Worm (Caenorhabditis elegans) whole organism, dauer: ENCODE results near the gene ram-5.
A peak's percentile ranks its signal among the peaks of the same experiment; 100 is the strongest.
"Not testable (repeated sequence)": the region's sequence is repeated elsewhere in the genome, so short reads cannot be mapped to it uniquely, and the experiment has no call there.

Experiments used
- unc-62 ChIP-seq: sonication (generic microtip); optimal IDR thresholded peaks from 2 replicates; lab custom pipeline; 2017; ENCODE audit warnings: missing biosample characterization, missing genetic modification reagents, missing genetic modification characterization

The ram-5 gene

DNA sequence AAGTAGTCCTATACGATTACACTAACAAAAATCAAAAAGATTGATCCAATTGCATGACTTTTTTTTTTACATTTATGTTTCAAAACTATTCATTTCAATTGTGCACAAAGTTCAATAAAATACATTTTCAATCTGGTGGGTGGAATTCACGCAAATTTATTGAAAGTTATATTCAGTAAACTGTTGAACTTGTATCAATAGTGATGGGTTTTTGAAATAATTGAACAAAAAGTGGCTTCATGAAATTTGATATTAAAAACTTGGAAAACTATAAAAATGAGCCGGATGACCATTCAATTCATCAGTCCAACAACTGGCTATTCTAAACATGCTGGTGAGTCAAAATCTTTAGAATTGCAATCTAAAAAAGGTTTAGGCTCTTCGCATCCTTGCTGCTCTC, 26.7 kb upstream of the ram-5 start, which contains the start of gene nspc-16:
TSS of gene nspc-16 (plus strand) at position 301 of the 400 bp plus-strand sequence.
- TF ChIP-seq unc-62 (GFP tag; lab: Kevin White, UChicago), result no peak

DNA sequence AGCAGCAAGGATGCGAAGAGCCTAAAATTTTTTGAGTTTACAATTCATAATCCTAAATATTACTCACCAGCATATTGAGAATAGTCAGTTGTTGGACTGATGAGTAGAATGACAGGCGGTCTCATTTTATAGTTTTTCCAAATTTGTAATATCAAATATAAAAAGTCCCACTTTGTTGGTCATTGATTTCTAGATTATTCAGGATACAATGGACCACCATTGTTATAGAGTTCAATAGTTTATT, 24.9 kb upstream of the ram-5 start, which contains the start of gene nspc-17:
TSS of gene nspc-17 (minus strand) at position 101 of the 244 bp plus-strand sequence.
- not testable (repeated sequence) for TF ChIP-seq unc-62 (GFP tag; lab: Kevin White, UChicago)

DNA sequence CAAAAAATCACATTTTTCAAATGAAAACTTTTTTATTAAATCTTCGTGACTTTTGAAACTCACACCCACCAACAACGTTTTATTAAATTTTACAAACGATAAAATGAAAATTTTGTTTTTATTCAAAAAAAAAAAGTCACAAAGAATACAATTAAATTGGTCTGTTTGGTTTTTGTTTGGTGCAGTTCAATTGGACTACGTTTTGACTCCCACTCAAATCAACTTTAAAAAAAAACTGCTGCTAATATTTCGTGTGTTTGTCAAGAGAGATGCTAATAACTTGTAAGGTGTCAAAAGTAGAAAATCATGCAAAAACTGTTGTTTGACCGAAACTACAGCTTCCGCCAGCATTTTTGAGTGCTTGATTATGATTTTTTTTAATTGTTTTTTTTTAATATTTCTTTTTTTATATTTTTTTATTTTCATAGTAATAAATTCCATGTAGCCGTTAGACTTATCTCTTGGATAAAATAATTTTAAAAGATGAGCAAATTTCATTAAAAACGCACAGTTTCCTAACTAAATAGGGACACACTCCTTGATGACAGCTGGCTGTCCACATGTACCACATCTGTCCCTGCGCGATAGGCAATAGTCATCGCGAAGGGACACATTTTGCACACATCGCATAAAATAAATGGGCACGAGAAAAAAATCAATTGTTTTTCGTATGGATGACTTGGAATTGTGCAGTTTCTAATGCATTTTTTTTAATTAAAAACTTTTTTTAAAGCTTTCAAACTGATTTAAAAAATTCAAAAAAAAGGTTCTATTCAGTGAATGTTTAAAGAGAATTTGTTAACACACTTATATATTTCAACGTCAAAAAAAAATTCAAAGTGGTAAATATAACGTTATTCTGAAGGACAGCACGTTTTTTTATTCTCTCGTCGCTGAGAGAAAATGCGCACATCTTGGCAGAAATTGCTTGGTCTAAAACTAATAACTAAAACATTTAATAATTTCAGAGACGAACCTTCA, 24.3 kb upstream of the ram-5 start:
- TF ChIP-seq unc-62 (GFP tag; lab: Kevin White, UChicago), result peak; percentile 76

DNA sequence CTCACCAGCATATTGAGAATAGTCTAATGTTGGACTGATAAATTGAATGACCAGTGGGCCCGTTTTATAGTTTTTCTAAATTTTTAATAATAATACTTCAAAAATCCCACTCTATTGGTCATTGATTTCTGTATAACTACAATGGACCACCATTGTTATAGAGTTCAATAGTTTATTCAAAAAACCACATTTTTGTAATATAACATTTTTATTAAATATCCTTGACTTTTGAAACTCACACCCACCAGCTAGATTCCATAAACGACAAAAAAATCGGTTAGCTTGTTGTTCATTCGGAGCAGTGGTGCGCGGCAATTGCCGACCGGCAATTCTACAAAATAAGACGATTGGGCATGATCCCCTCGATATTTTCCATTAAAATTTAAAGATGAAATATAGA, 22.4 kb upstream of the ram-5 start, which contains the start of gene nspc-18:
TSS of gene nspc-18 (minus strand) at position 101 of the 400 bp plus-strand sequence.
- TF ChIP-seq unc-62 (GFP tag; lab: Kevin White, UChicago), result no peak

DNA sequence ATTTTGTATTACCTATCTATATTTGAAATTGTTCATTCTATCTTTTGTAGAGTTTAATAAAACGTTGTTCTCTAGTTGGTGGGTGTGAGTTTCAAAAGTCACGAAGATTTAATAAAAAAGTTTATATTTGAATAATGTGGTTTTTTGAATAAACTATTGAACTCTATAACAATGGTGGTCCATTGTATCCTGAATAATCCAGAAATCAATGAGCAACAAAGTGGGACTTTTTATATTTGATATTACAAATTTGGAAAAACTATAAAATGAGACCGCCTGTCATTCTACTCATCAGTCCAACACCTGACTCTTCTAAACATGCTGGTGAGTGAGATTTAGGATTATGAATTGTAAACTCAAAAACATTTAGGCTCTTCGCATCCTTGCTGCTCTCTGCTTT, 21.6 kb upstream of the ram-5 start, which contains the start of gene nspc-19:
TSS of gene nspc-19 (plus strand) at position 301 of the 400 bp plus-strand sequence.
- TF ChIP-seq unc-62 (GFP tag; lab: Kevin White, UChicago), result not testable (repeated sequence)

DNA sequence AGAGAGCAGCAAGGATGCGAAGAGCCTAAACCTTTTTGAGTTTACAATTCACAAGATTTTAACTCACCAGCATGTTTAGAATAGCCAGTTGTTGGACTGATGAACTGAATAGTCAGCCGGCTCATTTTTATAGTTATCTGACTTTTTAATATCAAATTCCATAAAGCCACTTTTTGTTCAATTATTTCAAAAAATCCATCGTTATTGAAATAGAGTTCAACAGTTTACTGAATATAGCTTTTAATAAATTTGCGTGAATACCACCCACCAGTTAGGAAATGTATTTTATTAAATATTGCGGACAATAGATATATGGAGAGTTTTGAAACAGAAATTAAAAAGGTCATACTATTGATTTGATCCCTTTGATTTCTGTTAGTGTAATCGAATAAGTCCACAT, 19.8 kb upstream of the ram-5 start, which contains the start of gene nspc-20:
TSS of gene nspc-20 (minus strand) at position 101 of the 400 bp plus-strand sequence.
- no peak for TF ChIP-seq unc-62 (GFP tag; lab: Kevin White, UChicago)

DNA sequence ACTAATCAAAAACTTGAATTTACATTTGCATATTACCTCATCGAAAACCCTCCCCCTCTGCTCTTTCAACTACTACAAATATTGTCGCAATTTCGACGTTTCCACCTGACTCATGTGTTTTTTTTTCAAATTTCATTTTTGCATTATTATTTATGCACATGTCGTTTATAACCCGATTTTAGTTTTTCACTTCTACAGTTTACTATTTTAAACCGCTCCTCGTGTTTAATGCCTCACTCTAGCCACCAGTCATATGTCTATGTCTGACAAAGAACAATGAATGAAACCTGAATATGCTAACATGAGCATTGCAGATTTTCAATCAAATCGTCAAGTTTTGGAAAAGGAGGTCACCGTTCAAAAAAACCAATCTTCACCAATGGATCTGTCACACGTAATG, 15.8 kb upstream of the ram-5 start, which contains the start of gene T24C2.5:
TSS of gene T24C2.5 (plus strand) at position 301 of the 400 bp plus-strand sequence.
- no peak for TF ChIP-seq unc-62 (GFP tag; lab: Kevin White, UChicago)

DNA sequence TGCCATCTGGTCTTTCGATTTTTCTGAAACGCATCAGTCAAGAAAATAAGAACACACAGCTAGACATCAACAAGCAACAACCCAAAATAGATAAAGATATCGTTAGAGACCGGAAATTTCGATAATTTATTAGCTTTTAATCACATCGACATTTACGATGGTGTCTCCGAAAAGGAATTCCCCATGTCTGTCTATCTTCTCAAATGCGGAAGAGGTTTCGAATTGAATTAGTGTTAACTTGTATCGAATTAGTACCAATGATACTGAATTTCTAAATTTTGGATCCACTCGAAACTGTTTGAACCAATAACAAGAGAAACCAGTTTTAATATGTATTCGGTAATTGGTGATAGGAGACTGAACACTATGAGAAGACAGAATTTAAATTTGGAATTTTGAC, 15.4 kb upstream of the ram-5 start:
- no peak for TF ChIP-seq unc-62 (GFP tag; lab: Kevin White, UChicago)

DNA sequence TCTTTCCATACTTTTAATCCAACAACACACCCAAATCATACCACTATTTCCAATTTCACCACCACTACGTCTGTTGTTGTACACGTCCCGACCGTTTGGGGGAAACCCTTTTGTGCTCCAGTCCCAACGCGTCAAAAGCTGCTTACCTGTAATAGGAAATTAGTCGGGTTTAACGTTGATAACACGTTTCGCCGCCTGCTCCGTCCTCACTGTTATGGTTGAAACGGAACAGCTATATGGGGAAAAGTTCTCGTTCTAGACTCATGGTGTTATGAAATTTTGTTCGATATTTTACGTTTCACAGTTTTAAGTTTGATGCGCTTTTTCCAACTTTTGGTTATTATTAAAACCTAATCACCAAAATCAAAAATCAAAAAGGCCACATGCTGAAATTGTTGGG, 14.0 kb upstream of the ram-5 start:
- TF ChIP-seq unc-62 (GFP tag; lab: Kevin White, UChicago), result no peak

DNA sequence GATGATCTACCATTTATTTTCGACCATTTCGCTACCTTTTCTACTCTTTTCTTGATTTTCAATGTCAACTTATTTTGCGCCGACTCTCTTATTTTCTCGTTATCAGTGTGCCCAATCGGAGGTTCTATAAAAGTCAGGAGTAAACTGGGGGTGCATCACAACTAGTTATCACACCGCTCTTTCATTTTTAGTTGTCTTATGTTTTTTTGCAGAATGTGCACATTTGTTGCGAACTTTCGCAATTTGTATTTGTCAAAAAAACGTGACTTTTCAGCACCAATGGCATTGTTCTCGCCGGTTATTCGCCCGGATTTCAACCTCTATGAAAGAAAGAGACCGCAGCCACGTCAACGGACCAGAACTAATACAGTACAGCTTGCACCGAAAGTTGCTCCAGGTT, 12.3 kb upstream of the ram-5 start:
- no peak for TF ChIP-seq unc-62 (GFP tag; lab: Kevin White, UChicago)

DNA sequence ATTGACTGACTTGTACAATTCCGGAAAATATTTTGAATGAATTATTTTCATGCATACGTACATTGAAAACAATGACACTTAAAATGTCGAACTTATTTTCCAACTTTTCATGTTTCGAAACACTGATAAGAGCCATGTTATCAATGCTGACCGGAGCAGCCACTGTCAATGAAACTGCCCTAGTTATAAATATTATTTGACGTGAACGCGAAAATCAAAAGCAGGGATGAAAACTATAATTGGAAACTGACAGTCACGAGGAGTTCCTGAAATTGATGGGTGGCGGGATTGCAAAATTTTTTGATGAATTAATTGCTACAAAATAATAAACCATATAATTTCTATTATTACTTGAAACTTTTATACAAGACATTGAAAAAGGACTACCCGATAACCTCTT, 10.5 kb upstream of the ram-5 start:
- TF ChIP-seq unc-62 (GFP tag; lab: Kevin White, UChicago), result no peak

DNA sequence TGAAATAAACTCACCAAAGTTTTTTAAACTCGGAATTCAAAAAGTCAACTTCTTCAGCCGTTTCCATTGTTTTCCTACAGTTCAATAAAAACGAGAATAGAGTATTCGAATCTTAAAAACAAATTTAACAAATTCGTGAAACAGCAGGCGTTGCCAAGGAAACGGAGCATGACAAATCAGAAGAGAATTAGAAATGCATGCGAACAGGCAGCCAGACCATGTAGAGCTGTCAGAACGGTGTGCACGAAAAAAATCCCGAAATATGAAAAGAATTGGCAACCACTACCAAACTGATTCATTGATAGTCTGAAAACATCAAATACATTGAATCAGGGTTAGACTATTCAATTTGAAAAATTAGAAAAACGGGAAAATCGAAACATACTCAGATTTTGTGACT, 8.0 kb upstream of the ram-5 start, which contains the start of gene fbxa-81:
TSS of gene fbxa-81 (minus strand) at position 101 of the 400 bp plus-strand sequence.
- TF ChIP-seq unc-62 (GFP tag; lab: Kevin White, UChicago), result no peak

DNA sequence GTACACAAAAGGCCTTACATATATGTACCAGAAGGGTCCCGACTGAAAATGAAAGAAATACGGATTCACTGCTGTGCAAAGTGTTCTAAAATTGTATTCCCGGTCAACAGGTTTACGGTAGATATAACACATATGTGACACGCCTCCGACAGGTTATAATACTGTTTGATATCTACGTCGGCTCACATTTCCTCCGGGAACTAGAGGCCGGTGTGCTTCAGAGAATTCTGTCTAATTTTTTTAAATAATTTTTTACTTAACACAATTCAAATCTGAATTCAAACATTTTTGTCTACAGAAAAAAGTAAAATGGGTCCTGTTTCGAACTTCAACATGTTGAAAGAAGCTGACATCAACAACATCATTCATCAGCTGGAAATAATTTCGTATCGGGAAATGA, 6.7 kb upstream of the ram-5 start, which contains the start of gene T24C2.3:
TSS of gene T24C2.3 (plus strand) at position 301 of the 400 bp plus-strand sequence.
- no peak for TF ChIP-seq unc-62 (GFP tag; lab: Kevin White, UChicago)

DNA sequence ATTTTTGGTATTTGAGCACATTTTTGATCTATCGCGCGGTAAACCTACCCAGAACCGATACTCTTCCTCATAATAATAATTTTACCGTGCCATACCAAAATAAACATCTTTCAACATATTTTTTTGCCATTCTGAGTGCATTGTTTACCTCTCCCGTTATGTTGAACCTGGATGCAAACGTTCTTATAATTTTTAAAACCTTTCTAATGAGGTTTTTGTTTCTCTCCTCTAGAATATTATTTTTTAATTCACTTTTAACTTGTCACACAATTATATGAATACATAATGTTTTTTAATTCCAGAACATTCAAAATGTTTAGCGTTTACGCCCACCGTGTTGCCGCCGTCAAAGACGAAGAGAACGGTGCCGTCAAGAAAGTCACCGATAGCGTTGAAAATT, 4.4 kb upstream of the ram-5 start, which contains the start of gene enri-2:
TSS of gene enri-2 (plus strand) at position 301 of the 400 bp plus-strand sequence.
- no peak for TF ChIP-seq unc-62 (GFP tag; lab: Kevin White, UChicago)

DNA sequence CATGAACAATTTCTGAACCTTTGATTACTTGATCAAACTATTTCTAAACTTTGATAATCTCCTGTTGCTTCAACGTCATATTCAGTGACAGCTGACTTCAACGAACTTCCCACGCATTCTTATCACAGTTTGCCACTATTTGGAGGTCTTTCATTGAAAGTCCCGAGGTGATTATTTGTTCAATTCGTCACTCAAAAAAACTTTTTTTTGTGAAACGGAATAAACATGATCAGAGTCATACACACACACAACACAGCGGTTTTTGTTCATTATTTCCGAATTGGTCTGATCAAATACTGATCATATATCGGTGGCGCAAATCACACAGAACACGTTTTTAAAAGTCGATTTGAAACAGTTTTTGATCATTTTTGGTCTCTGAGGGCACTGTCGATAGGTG, 6.5 kb downstream of the ram-5 start:
- no peak for TF ChIP-seq unc-62 (GFP tag; lab: Kevin White, UChicago)

DNA sequence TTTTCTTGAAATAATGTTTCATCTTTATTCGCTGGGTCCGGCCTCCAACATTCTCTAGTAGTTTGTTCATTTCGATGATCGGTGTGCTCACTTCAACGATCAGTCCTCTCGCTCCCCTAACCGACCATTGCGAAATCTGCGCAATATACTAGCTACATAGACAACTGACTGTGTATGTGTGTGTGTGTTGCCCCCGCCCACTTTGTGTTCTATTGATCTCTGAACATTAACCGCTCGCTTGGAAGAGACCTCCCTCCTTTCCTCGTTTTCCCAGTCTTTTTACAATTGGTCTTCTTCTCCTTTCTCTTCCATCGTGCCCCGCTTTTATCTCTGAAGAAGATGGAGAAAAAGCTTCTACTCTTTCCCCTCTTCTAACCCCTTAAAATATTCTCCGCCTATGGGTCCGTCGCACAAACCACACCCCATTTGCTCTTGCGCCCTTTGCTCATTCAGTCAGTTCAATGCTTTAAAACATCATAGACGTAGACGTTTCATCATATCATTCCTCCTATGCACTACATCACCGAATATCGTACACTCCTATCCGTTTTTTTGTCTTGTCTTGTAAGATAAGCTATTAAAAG, 7.5 kb downstream of the ram-5 start:
- TF ChIP-seq unc-62 (GFP tag; lab: Kevin White, UChicago), result no peak
